Fruit fly (Drosophila melanogaster): ENCODE measurements around the gene CG7706.

Gene CG7706

dm6 chr3R:18677500-18677940 is at the start of gene CG7706, which contains the start of gene dind:
CG7706 (plus strand) TSS chr3R:18677818.
dind (minus strand) TSS chr3R:18677539.
- no peak for TF ChIP-seq CG8478 (optimal IDR thresholded peaks at IDR 0.05)
- no peak for TF ChIP-seq usp (GFP tag; optimal IDR thresholded peaks at IDR 0.05)
- no peak for TF ChIP-seq psq (optimal IDR thresholded peaks at IDR 0.05)
- no peak for TF ChIP-seq pan (optimal IDR thresholded peaks at IDR 0.05)
- no peak for TF ChIP-seq EcR (GFP tag; optimal IDR thresholded peaks at IDR 0.05)
- TF ChIP-seq Dll (optimal IDR thresholded peaks at IDR 0.05) = no peak

dm6 chr3R:18628311-18628811 is 49.3 kb upstream of the CG7706 start:
- TF ChIP-seq CG8478 (optimal IDR thresholded peaks at IDR 0.05) = no peak
- TF ChIP-seq Dll (optimal IDR thresholded peaks at IDR 0.05) = no peak
- TF ChIP-seq usp (GFP tag; optimal IDR thresholded peaks at IDR 0.05) = no peak
- TF ChIP-seq psq (optimal IDR thresholded peaks at IDR 0.05) = no peak
- no peak for TF ChIP-seq EcR (GFP tag; optimal IDR thresholded peaks at IDR 0.05)
- TF ChIP-seq pan (optimal IDR thresholded peaks at IDR 0.05) = no peak

dm6 chr3R:18633099-18633498 is 44.5 kb upstream of the CG7706 start:
- no peak for TF ChIP-seq pan (optimal IDR thresholded peaks at IDR 0.05)
- TF ChIP-seq CG8478 (optimal IDR thresholded peaks at IDR 0.05) = no peak
- no peak for TF ChIP-seq Dll (optimal IDR thresholded peaks at IDR 0.05)
- no peak for TF ChIP-seq psq (optimal IDR thresholded peaks at IDR 0.05)
- no peak for TF ChIP-seq usp (GFP tag; optimal IDR thresholded peaks at IDR 0.05)
- TF ChIP-seq EcR (GFP tag; optimal IDR thresholded peaks at IDR 0.05) = no peak

- TF ChIP-seq usp (GFP tag; optimal IDR thresholded peaks at IDR 0.05) (no peak), CG8478 (optimal IDR thresholded peaks at IDR 0.05) (no peak), EcR (GFP tag; optimal IDR thresholded peaks at IDR 0.05) (no peak), pan (optimal IDR thresholded peaks at IDR 0.05) (no peak), Dll (optimal IDR thresholded peaks at IDR 0.05) (no peak), psq (optimal IDR thresholded peaks at IDR 0.05) (no peak)
Observed at dm6 chr3R:18639662-18640061, 38.0 kb upstream of the CG7706 start.

dm6 chr3R:18641242-18641757 is 36.3 kb upstream of the CG7706 start, which contains the start of gene CG14301:
CG14301 (minus strand) TSS chr3R:18641457.
- TF ChIP-seq EcR (GFP tag; optimal IDR thresholded peaks at IDR 0.05) (no peak), pan (optimal IDR thresholded peaks at IDR 0.05) (no peak), usp (GFP tag; optimal IDR thresholded peaks at IDR 0.05) (no peak), Dll (optimal IDR thresholded peaks at IDR 0.05) (no peak), psq (optimal IDR thresholded peaks at IDR 0.05) (no peak), CG8478 (optimal IDR thresholded peaks at IDR 0.05) (no peak)

dm6 chr3R:18643646-18644045 is 34.0 kb upstream of the CG7706 start:
- no peak for TF ChIP-seq psq (optimal IDR thresholded peaks at IDR 0.05)
- TF ChIP-seq Dll (optimal IDR thresholded peaks at IDR 0.05) = no peak
- no peak for TF ChIP-seq EcR (GFP tag; optimal IDR thresholded peaks at IDR 0.05)
- no peak for TF ChIP-seq pan (optimal IDR thresholded peaks at IDR 0.05)
- no peak for TF ChIP-seq usp (GFP tag; optimal IDR thresholded peaks at IDR 0.05)
- no peak for TF ChIP-seq CG8478 (optimal IDR thresholded peaks at IDR 0.05)

dm6 chr3R:18658380-18658944 is 19.2 kb upstream of the CG7706 start:
- no peak for TF ChIP-seq CG8478 (optimal IDR thresholded peaks at IDR 0.05)
- TF ChIP-seq usp (GFP tag; optimal IDR thresholded peaks at IDR 0.05) = no peak
- no peak for TF ChIP-seq EcR (GFP tag; optimal IDR thresholded peaks at IDR 0.05)
- peak; percentile 61 for TF ChIP-seq Dll (optimal IDR thresholded peaks at IDR 0.05)

- TF ChIP-seq psq (optimal IDR thresholded peaks at IDR 0.05) (no peak), CG8478 (optimal IDR thresholded peaks at IDR 0.05) (no peak), usp (GFP tag; optimal IDR thresholded peaks at IDR 0.05) (no peak), Dll (optimal IDR thresholded peaks at IDR 0.05) (no peak), EcR (GFP tag; optimal IDR thresholded peaks at IDR 0.05) (no peak), pan (optimal IDR thresholded peaks at IDR 0.05) (no peak)
Observed at dm6 chr3R:18658945-18659642, 18.5 kb upstream of the CG7706 start, which contains the start of the genes CG31224 and CstF64. CG31224 (minus strand) TSS chr3R:18659309. CstF64 (plus strand) TSS chr3R:18659618.

- TF ChIP-seq Dll (optimal IDR thresholded peaks at IDR 0.05) = no peak
- TF ChIP-seq EcR (GFP tag; optimal IDR thresholded peaks at IDR 0.05) = no peak
- TF ChIP-seq psq (optimal IDR thresholded peaks at IDR 0.05) = no peak
- no peak for TF ChIP-seq usp (GFP tag; optimal IDR thresholded peaks at IDR 0.05)
- no peak for TF ChIP-seq CG8478 (optimal IDR thresholded peaks at IDR 0.05)
- TF ChIP-seq pan (optimal IDR thresholded peaks at IDR 0.05) = no peak
Observed at dm6 chr3R:18663525-18663924, 14.1 kb upstream of the CG7706 start, which contains the start of the genes Cpsf73 and Gos28. Cpsf73 (minus strand) TSS chr3R:18663552. Gos28 (plus strand) TSS chr3R:18663738.

dm6 chr3R:18665061-18665460 is 12.6 kb upstream of the CG7706 start, which contains the start of gene CG31231:
CG31231 (plus strand) TSS chr3R:18665361.
- TF ChIP-seq usp (GFP tag; optimal IDR thresholded peaks at IDR 0.05) (no peak), pan (optimal IDR thresholded peaks at IDR 0.05) (no peak), psq (optimal IDR thresholded peaks at IDR 0.05) (no peak), Dll (optimal IDR thresholded peaks at IDR 0.05) (no peak), EcR (GFP tag; optimal IDR thresholded peaks at IDR 0.05) (no peak), CG8478 (optimal IDR thresholded peaks at IDR 0.05) (no peak)

dm6 chr3R:18667659-18668248 is 9.9 kb upstream of the CG7706 start, which contains the start of gene CG31229:
CG31229 (plus strand) TSS chr3R:18667852.
- TF ChIP-seq Dll (optimal IDR thresholded peaks at IDR 0.05) = no peak
- no peak for TF ChIP-seq pan (optimal IDR thresholded peaks at IDR 0.05)
- TF ChIP-seq psq (optimal IDR thresholded peaks at IDR 0.05) = no peak
- TF ChIP-seq CG8478 (optimal IDR thresholded peaks at IDR 0.05) = no peak
- TF ChIP-seq usp (GFP tag; optimal IDR thresholded peaks at IDR 0.05) = no peak
- no peak for TF ChIP-seq EcR (GFP tag; optimal IDR thresholded peaks at IDR 0.05)
